Worm (Caenorhabditis elegans): ENCODE data around the gene sra-13.

DNA sequence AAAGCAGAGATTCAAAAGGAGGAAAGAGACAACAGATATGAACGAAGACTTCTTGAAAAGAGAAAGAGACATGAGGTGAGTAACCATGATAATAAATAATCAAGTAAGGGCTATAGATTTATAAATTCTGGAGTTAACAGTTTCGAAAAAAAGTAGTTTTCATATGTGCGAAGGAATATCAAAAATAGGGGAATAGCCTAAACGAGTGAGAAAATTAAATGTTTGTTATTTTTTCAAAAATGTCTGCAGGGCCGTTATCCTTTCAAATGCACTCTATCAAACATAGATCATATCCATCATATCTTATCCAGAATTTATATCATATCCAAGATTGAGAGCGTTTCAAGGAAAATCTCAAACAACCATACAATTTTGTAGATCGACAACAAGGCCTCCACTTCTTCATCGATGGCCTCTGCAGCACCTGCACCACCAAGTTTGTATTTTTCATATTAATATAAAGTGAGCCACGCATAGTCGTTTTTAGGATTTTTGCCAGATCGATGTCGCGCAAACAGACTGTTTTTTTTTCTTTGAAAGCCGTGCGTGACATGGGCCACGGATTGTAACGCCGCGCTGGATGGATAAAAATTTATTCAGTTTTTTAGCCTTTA lies 13.4 kb downstream of the sra-13 start:
- no peak for TF ChIP-seq nhr-80 (tag; optimal IDR thresholded peaks at IDR 0.05)
- TF ChIP-seq attf-3 (GFP tag; conservative IDR thresholded peaks at IDR 0.05): no peak
- no peak for TF ChIP-seq ama-1 (optimal IDR thresholded peaks at IDR 0.05)
- TF ChIP-seq ama-1 (GFP tag; optimal IDR thresholded peaks at IDR 0.05): no peak

Data from whole organism, young adult.